Fruit fly (Drosophila melanogaster) whole organism, embryonic: ENCODE measurements around the gene Clk.

Experiments used
- Ada2b ChIP-seq: fragments of 200-800 bp; sonication (Bioruptor generic); IDR thresholded peaks from 2 replicates; pipeline ENCODE4 v1.3.6; 2022; ENCODE audit warnings: missing biosample characterization, missing genetic modification characterization
- CG14860 ChIP-seq: fragments of 200-800 bp; sonication (Bioruptor generic); IDR thresholded peaks from 3 replicates; pipeline ENCODE4 v1.3.6; 2022; ENCODE audit warnings: missing biosample characterization, missing genetic modification characterization; ENCODE audit not compliant: partially characterized antibody
- CG17359 ChIP-seq: fragments of 200-800 bp; sonication (Bioruptor generic); optimal IDR thresholded peaks from 3 replicates; lab custom pipeline; 2018; ENCODE audit warnings: missing biosample characterization, mild to moderate bottlenecking, missing genetic modification characterization, moderate library complexity
- CG5245 ChIP-seq: fragments of 200-800 bp; sonication (Bioruptor generic); optimal IDR thresholded peaks from 3 replicates; lab custom pipeline; 2016; ENCODE audit warnings: missing biosample characterization, missing genetic modification characterization
- Dek ChIP-seq: fragments of 200-800 bp; sonication (Bioruptor generic); optimal IDR thresholded peaks from 3 replicates; lab custom pipeline; 2019; ENCODE audit warnings: missing biosample characterization, mild to moderate bottlenecking, missing genetic modification characterization, moderate library complexity
- ase ChIP-seq: fragments of 200-800 bp; sonication (Bioruptor generic); IDR thresholded peaks from 3 replicates; pipeline ENCODE4 v1.3.6; 2022; ENCODE audit warnings: missing biosample characterization, missing genetic modification characterization
- corto ChIP-seq: fragments of 200-800 bp; sonication (Bioruptor generic); optimal IDR thresholded peaks from 2 replicates; lab custom pipeline; 2016; ENCODE audit warnings: missing biosample characterization, mild to moderate bottlenecking, missing genetic modification characterization, moderate library complexity
- dmrt99B ChIP-seq: fragments of 200-800 bp; sonication (Bioruptor generic); optimal IDR thresholded peaks from 2 replicates; lab custom pipeline; 2018; ENCODE audit warnings: missing biosample characterization, mild to moderate bottlenecking, missing genetic modification characterization, moderate library complexity
- slbo ChIP-seq: fragments of 200-800 bp; sonication (Bioruptor generic); IDR thresholded peaks from 2 replicates; pipeline ENCODE4 v1.3.6; 2022; ENCODE audit warnings: missing biosample characterization, missing genetic modification characterization

- TF ChIP-seq CG5245 (GFP tag; lab: Kevin White, UChicago) = no peak
- no peak for TF ChIP-seq corto (GFP tag; lab: Kevin White, UChicago)
- no peak for TF ChIP-seq dmrt99B (tag; lab: Kevin White, UChicago)
- no peak for TF ChIP-seq CG17359
- TF ChIP-seq slbo (GFP tag; lab: Robert Waterston, UW) = no peak
- no peak for TF ChIP-seq CG14860
- TF ChIP-seq ase (GFP tag; lab: Robert Waterston, UW) = no peak
- TF ChIP-seq Dek (tag; lab: Kevin White, UChicago) = no peak
- no peak for TF ChIP-seq Ada2b (GFP tag; lab: Robert Waterston, UW)
Measured at dm6 chr3L:7773529-7773928, 1.9 kb downstream of the Clk start.
